Worm (Caenorhabditis elegans): ENCODE results near the gene cup-4.

- TF ChIP-seq lin-38 (GFP tag; IDR thresholded peaks at IDR 0.05) = no peak
- no peak for TF ChIP-seq nhr-25 (tag; optimal IDR thresholded peaks at IDR 0.05; ENCODE audit: borderline replicate concordance, insufficient read depth)
- no peak for TF ChIP-seq lin-13 (GFP tag; optimal IDR thresholded peaks at IDR 0.05)
Measured at ce11 chrIII:7866189-7866588, at the start of gene cup-4.
